Worm (Caenorhabditis elegans): ENCODE data around the gene hlh-25.

DNA sequence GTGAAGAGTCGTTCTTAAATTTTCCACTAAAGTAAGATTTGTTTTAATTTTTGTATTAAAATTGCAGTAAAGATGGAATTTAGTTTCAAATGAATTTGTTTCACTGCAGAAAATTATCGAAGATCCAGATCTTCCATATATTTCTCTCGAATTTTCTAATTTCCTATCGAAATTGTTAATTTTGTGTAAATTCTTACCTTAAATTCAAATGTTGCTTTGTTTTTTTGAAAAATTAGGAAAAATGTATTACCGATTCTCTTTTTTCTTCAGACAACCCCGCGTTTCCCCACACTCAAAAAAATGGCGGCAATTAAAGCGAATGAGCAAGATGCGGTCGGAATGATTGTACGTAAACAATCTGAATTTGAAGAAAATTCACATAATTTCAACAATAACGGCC lies 14.7 kb downstream of the hlh-25 start, which contains the start of gene C17C3.6:
- TF ChIP-seq W03F9.2 (tag; optimal IDR thresholded peaks at IDR 0.05) (no peak), him-1 (tag; optimal IDR thresholded peaks at IDR 0.05) (no peak), dao-5 (tag; optimal IDR thresholded peaks at IDR 0.05) (no peak)
